Worm (Caenorhabditis elegans): Measurements from ENCODE around the gene ets-9.

DNA sequence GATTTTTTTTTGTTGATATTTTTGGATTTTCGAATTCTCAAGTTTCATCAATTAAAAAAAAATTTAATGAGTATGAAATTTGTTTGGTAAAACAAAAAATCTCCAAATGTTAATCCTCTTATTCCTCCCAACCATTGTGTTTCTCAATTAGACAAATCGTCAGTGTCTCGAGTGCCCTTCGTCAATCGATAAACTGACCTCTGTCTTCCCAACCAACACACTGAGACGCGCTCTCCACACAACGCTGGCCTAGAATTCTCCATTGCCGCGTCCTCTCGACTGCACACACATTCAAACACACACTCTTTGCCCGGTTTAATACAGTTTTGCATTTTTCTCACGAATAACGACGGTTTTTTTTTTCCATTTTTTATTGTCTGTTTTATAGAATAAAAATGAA lies 24.7 kb upstream of the ets-9 start, which contains the start of gene taf-11.1:
- no peak for TF ChIP-seq egl-18 (GFP tag; IDR thresholded peaks at IDR 0.05)
- TF ChIP-seq F33H1.4 (GFP tag; IDR thresholded peaks at IDR 0.05) = no peak

All from whole organism, young adult.